Worm (Caenorhabditis elegans) whole organism, young adult: ENCODE results near the gene ZK637.14.

ENCODE experiments used
- C06A6.2 ChIP-seq: fragments of 200-800 bp; sonication (Bioruptor generic); conservative IDR thresholded peaks from 2 replicates; pipeline ENCODE4 v1.3.6; 2022; ENCODE audit warnings: missing genetic modification characterization, missing compliant biosample characterization
- C17E4.6 ChIP-seq: fragments of 200-800 bp; sonication (Bioruptor generic); IDR thresholded peaks from 2 replicates; pipeline ENCODE4 v1.3.6; 2022; ENCODE audit warnings: missing genetic modification reagents, missing genetic modification characterization, missing compliant biosample characterization
- D2030.7 ChIP-seq: fragments of 200-800 bp; sonication (Bioruptor generic); IDR thresholded peaks from 2 replicates; pipeline ENCODE4 v1.3.6; 2022; ENCODE audit warnings: missing genetic modification reagents, missing genetic modification characterization, missing compliant biosample characterization
- F10E7.11 ChIP-seq: sonication (generic microtip); optimal IDR thresholded peaks from 2 replicates; lab custom pipeline; 2017; ENCODE audit warnings: mild to moderate bottlenecking, missing genetic modification characterization, moderate library complexity, missing compliant biosample characterization
- F22D6.2 ChIP-seq: sonication (generic microtip); optimal IDR thresholded peaks from 2 replicates; lab custom pipeline; 2016; ENCODE audit warnings: mild to moderate bottlenecking, missing genetic modification characterization, missing compliant biosample characterization
- F52B5.7 ChIP-seq: sonication (generic microtip); optimal IDR thresholded peaks from 2 replicates; lab custom pipeline; 2016; ENCODE audit warnings: mild to moderate bottlenecking, missing genetic modification characterization, missing compliant biosample characterization
- F55B11.4 ChIP-seq: sonication (generic microtip); optimal IDR thresholded peaks from 2 replicates; lab custom pipeline; 2016; ENCODE audit warnings: missing compliant biosample characterization, missing genetic modification characterization, borderline replicate concordance; ENCODE audit not compliant: insufficient read depth
- Y56A3A.18 ChIP-seq: fragments of 200-800 bp; sonication (Bioruptor generic); IDR thresholded peaks from 2 replicates; pipeline ENCODE4 v1.3.6; 2022; ENCODE audit warnings: missing genetic modification reagents, missing genetic modification characterization, missing compliant biosample characterization
- Y67H2A.10 ChIP-seq: fragments of 200-800 bp; sonication (Bioruptor generic); conservative IDR thresholded peaks from 2 replicates; pipeline ENCODE4 v1.3.6; 2022; ENCODE audit warnings: missing genetic modification reagents, missing genetic modification characterization, missing compliant biosample characterization
- aptf-3 ChIP-seq: fragments of 200-800 bp; sonication (Bioruptor generic); IDR thresholded peaks from 2 replicates; pipeline ENCODE4 v1.3.6; 2022; ENCODE audit warnings: missing genetic modification characterization, missing compliant biosample characterization
- attf-5 ChIP-seq: fragments of 200-800 bp; sonication (Bioruptor generic); optimal IDR thresholded peaks from 2 replicates; lab custom pipeline; 2018; ENCODE audit warnings: mild to moderate bottlenecking, missing genetic modification characterization, missing compliant biosample characterization
- attf-6 ChIP-seq: fragments of 200-800 bp; sonication (Bioruptor generic); IDR thresholded peaks from 2 replicates; pipeline ENCODE4 v1.3.6; 2022; ENCODE audit warnings: missing genetic modification reagents, missing genetic modification characterization, missing compliant biosample characterization
- ceh-100 ChIP-seq: fragments of 200-800 bp; sonication (Bioruptor generic); IDR thresholded peaks from 2 replicates; pipeline ENCODE4 v1.3.6; 2022; ENCODE audit warnings: missing genetic modification reagents, missing genetic modification characterization, missing compliant biosample characterization
- ceh-58 ChIP-seq: fragments of 200-800 bp; sonication (Bioruptor generic); IDR thresholded peaks from 2 replicates; pipeline ENCODE4 v1.3.6; 2022; ENCODE audit warnings: missing genetic modification characterization, missing compliant biosample characterization
- ceh-91 ChIP-seq: fragments of 200-800 bp; sonication (Bioruptor generic); IDR thresholded peaks from 2 replicates; pipeline ENCODE4 v1.3.6; 2022; ENCODE audit warnings: missing genetic modification reagents, missing genetic modification characterization, missing compliant biosample characterization
- egl-18 ChIP-seq: fragments of 200-800 bp; sonication (Bioruptor generic); IDR thresholded peaks from 2 replicates; pipeline ENCODE4 v1.3.6; 2022; ENCODE audit warnings: missing genetic modification reagents, missing genetic modification characterization, missing compliant biosample characterization
- egrh-3 ChIP-seq: fragments of 200-800 bp; sonication (Bioruptor generic); IDR thresholded peaks from 2 replicates; pipeline ENCODE4 v1.3.6; 2022; ENCODE audit warnings: missing genetic modification reagents, missing genetic modification characterization, missing compliant biosample characterization
- ekl-4 ChIP-seq: fragments of 200-800 bp; sonication (Bioruptor generic); IDR thresholded peaks from 2 replicates; pipeline ENCODE4 v1.3.6; 2022; ENCODE audit warnings: missing genetic modification reagents, missing genetic modification characterization, missing compliant biosample characterization
- fkh-3 ChIP-seq: sonication (generic microtip); optimal IDR thresholded peaks from 2 replicates; lab custom pipeline; 2016; ENCODE audit warnings: mild to moderate bottlenecking, missing genetic modification characterization, missing compliant biosample characterization
- hmg-1.2 ChIP-seq: fragments of 200-800 bp; sonication (Bioruptor generic); IDR thresholded peaks from 2 replicates; pipeline ENCODE4 v1.3.6; 2022; ENCODE audit warnings: missing genetic modification reagents, missing genetic modification characterization, missing compliant biosample characterization
- let-607 ChIP-seq, 2 experiments: fragments of 200-800 bp in 1 of 2; sonication (Bioruptor generic) in 1 of 2; sonication (generic microtip) in 1 of 2; optimal IDR thresholded peaks; 2 replicates each; lab custom pipeline; 2016 to 2018; ENCODE audit warnings: mild to moderate bottlenecking in 2 of 2, missing compliant biosample characterization in 2 of 2, missing genetic modification characterization in 2 of 2, moderate library complexity in 2 of 2, missing genotype in 1 of 2
- lin-26 ChIP-seq: fragments of 200-800 bp; sonication (Bioruptor generic); IDR thresholded peaks from 2 replicates; pipeline ENCODE4 v1.3.6; 2022; ENCODE audit warnings: missing genetic modification reagents, missing genetic modification characterization, missing compliant biosample characterization
- lin-35 ChIP-seq, 3 experiments: fragments of 150-350 bp in 2 of 3; sonication (generic microtip) in 1 of 3; optimal IDR thresholded peaks; 2 replicates each; lab custom pipeline; 2014 to 2018; ENCODE audit warnings: missing biosample characterization in 3 of 3, missing genetic modification characterization in 3 of 3, missing genetic modification reagents in 3 of 3
- lin-54 ChIP-seq: fragments of 200-800 bp; sonication (Bioruptor generic); optimal IDR thresholded peaks from 2 replicates; lab custom pipeline; 2018; ENCODE audit warnings: mild to moderate bottlenecking, missing genetic modification characterization, missing compliant biosample characterization
- lir-1 ChIP-seq: fragments of 200-800 bp; sonication (Bioruptor generic); conservative IDR thresholded peaks from 2 replicates; pipeline ENCODE4 v1.3.6; 2022; ENCODE audit warnings: missing genetic modification reagents, missing genetic modification characterization, missing compliant biosample characterization
- madf-8 ChIP-seq: fragments of 200-800 bp; sonication (Bioruptor generic); conservative IDR thresholded peaks from 2 replicates; pipeline ENCODE4 v1.3.6; 2022; ENCODE audit warnings: missing genetic modification reagents, missing genetic modification characterization, missing compliant biosample characterization
- mcd-1 ChIP-seq: fragments of 200-800 bp; sonication (Bioruptor generic); IDR thresholded peaks from 2 replicates; pipeline ENCODE4 v1.3.6; 2022; ENCODE audit warnings: missing genetic modification reagents, missing genetic modification characterization, missing compliant biosample characterization
- mel-28 ChIP-seq: sonication (generic microtip); optimal IDR thresholded peaks from 2 replicates; lab custom pipeline; 2016; ENCODE audit warnings: borderline replicate concordance, mild to moderate bottlenecking, missing genetic modification characterization, missing compliant biosample characterization
- mxl-1 ChIP-seq: sonication (generic microtip); optimal IDR thresholded peaks from 2 replicates; lab custom pipeline; 2016; ENCODE audit warnings: missing genetic modification characterization, missing compliant biosample characterization
- nfyb-1 ChIP-seq: fragments of 200-800 bp; sonication (Bioruptor generic); IDR thresholded peaks from 2 replicates; pipeline ENCODE4 v1.3.6; 2022; ENCODE audit warnings: missing genetic modification reagents, missing genetic modification characterization, missing compliant biosample characterization
- rcor-1 ChIP-seq: fragments of 200-800 bp; sonication (Bioruptor generic); IDR thresholded peaks from 2 replicates; pipeline ENCODE4 v1.3.6; 2022; ENCODE audit warnings: missing genetic modification reagents, missing genetic modification characterization, missing compliant biosample characterization
- repo-1 ChIP-seq: sonication (generic microtip); optimal IDR thresholded peaks from 2 replicates; lab custom pipeline; 2017; ENCODE audit warnings: mild to moderate bottlenecking, missing genetic modification characterization, missing compliant biosample characterization
- sea-2 ChIP-seq: fragments of 200-800 bp; sonication (Bioruptor generic); IDR thresholded peaks from 2 replicates; pipeline ENCODE4 v1.3.6; 2022; ENCODE audit warnings: missing genetic modification characterization, missing compliant biosample characterization
- snpc-4 ChIP-seq, 5 experiments: fragments of 150-350 bp in 1 of 5; sonication (generic microtip) in 4 of 5; optimal IDR thresholded peaks; 2 replicates each; lab custom pipeline; 2014 to 2018; ENCODE audit warnings: missing genetic modification characterization in 5 of 5, missing biosample characterization in 3 of 5, antibody characterized with exemption in 2 of 5, mild to moderate bottlenecking in 2 of 5, missing compliant biosample characterization in 2 of 5, missing genotype in 2 of 5, moderate library complexity in 2 of 5, missing genetic modification reagents in 1 of 5
- tlf-1 ChIP-seq: fragments of 200-800 bp; sonication (Bioruptor generic); optimal IDR thresholded peaks from 2 replicates; lab custom pipeline; 2018; ENCODE audit warnings: mild to moderate bottlenecking, missing genetic modification characterization, missing compliant biosample characterization
- ztf-28 ChIP-seq: fragments of 200-800 bp; sonication (Bioruptor generic); IDR thresholded peaks from 2 replicates; pipeline ENCODE4 v1.3.6; 2022; ENCODE audit warnings: missing genetic modification reagents, missing genetic modification characterization, missing compliant biosample characterization
- ztf-6 ChIP-seq: fragments of 200-800 bp; sonication (Bioruptor generic); IDR thresholded peaks from 2 replicates; pipeline ENCODE4 v1.3.6; 2022; ENCODE audit warnings: missing genetic modification reagents, missing genetic modification characterization, missing compliant biosample characterization

Gene ZK637.14

DNA sequence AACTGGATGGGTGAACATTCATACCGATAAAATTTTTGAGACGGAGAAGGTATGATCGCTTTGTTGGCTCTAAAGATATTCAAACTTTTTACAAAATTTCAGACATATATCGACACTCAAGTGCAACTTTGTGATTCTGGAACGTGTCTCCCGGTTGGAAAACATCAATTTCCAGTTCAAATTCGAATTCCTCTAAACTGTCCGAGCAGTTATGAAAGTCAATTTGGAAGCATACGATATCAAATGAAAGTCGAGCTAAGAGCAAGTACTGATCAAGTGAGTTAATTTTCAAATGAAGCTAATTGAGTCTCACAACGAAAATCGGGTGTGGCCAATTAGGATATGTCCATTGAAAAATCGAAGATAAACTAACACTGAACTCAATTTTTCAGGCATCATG lies 45.4 kb upstream of the ZK637.14 start:
- TF ChIP-seq Y56A3A.18 (no peak), attf-5 (GFP tag; lab: Kevin White, UChicago) (no peak), D2030.7 (GFP tag; lab: Robert Waterston, UW) (no peak), F52B5.7 (tag; lab: Kevin White, UChicago) (no peak), attf-6 (no peak)

ce11 chrIII:8933696-8934095 lies 44.7 kb upstream of the ZK637.14 start:
- TF ChIP-seq lin-26 (GFP tag; lab: Robert Waterston, UW) (no peak), lin-54 (GFP tag; lab: Kevin White, UChicago) (no peak), ztf-6 (GFP tag; lab: Robert Waterston, UW) (no peak), lir-1 (no peak), let-607 (tag; optimal IDR thresholded peaks at IDR 0.05; lab: Kevin White, UChicago) (no peak), C06A6.2 (GFP tag; lab: Robert Waterston, UW) (no peak), lin-35 (GFP tag; optimal IDR thresholded peaks at IDR 0.05; lab: Kevin White, UChicago) (no peak), mcd-1 (GFP tag; lab: Robert Waterston, UW) (no peak), ceh-58 (GFP tag; lab: Robert Waterston, UW) (no peak), sea-2 (GFP tag; lab: Robert Waterston, UW) (no peak), snpc-4 (GFP tag; optimal IDR thresholded peaks at IDR 0.05; lab: Kevin White, UChicago) (no peak), snpc-4 (tag; optimal IDR thresholded peaks at IDR 0.05; lab: Kevin White, UChicago) (no peak)

ce11 chrIII:8929723-8930122 lies 40.8 kb upstream of the ZK637.14 start, which contains the start of gene arrd-15:
Gene arrd-15, plus strand, starts transcription at chrIII:8930023.
- TF ChIP-seq repo-1 (tag; lab: Kevin White, UChicago) (no peak), ztf-28 (no peak), hmg-1.2 (GFP tag; lab: Robert Waterston, UW) (no peak), egl-18 (no peak), lir-1 (no peak), F55B11.4 (tag; lab: Kevin White, UChicago) (no peak), tlf-1 (GFP tag; lab: Kevin White, UChicago) (no peak), C17E4.6 (GFP tag; lab: Robert Waterston, UW) (no peak), ceh-100 (GFP tag; lab: Robert Waterston, UW) (no peak), mxl-1 (tag; lab: Kevin White, UChicago) (no peak), ceh-91 (GFP tag; lab: Robert Waterston, UW) (no peak)

DNA sequence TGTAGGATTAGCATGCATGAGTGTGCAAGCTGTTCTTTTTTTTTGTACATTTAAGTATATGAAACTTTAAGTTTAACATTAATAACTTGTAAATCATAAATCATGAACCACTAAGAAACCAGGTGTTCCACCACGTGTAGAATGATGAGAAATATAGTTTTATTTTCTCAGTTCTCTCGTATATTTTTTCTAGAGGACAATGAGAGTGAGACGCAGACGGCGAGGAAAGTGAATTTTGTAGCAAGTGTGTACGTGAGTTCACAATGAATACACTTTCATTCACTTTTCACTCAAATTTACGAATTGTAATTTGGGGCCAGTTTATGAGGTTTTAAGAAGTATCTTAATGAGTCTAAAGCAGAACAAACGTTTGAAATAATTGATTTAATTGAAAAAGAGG lies 37.6 kb upstream of the ZK637.14 start:
- no peak for TF ChIP-seq egrh-3
- TF ChIP-seq rcor-1 (GFP tag; lab: Robert Waterston, UW), result no peak
- no peak for TF ChIP-seq nfyb-1 (GFP tag; lab: Robert Waterston, UW)
- TF ChIP-seq ceh-100 (GFP tag; lab: Robert Waterston, UW), result no peak
- no peak for TF ChIP-seq aptf-3 (GFP tag; lab: Robert Waterston, UW)
- no peak for TF ChIP-seq madf-8 (GFP tag; lab: Robert Waterston, UW)
- TF ChIP-seq F22D6.2 (tag; lab: Kevin White, UChicago), result no peak
- TF ChIP-seq F10E7.11 (tag; lab: Kevin White, UChicago), result no peak
- TF ChIP-seq mel-28 (tag; lab: Kevin White, UChicago), result no peak
- no peak for TF ChIP-seq ekl-4 (GFP tag; lab: Robert Waterston, UW)
- TF ChIP-seq fkh-3 (tag; lab: Kevin White, UChicago), result no peak
- no peak for TF ChIP-seq mxl-1 (tag; lab: Kevin White, UChicago)
- TF ChIP-seq Y67H2A.10 (GFP tag; lab: Robert Waterston, UW), result no peak
- TF ChIP-seq, all 124 proteins: peak for 0
